Fruit fly (Drosophila melanogaster): Measurements from ENCODE around the gene Dref.

The Dref gene

dm6 chr2L:9954119-9954518 lies 12.9 kb downstream of the Dref start, which contains the start of the genes CG13126 and CG4709 (continued):
- TF ChIP-seq CoRest (tag; optimal IDR thresholded peaks at IDR 0.05) (peak; percentile 93), CG7786 (GFP tag; optimal IDR thresholded peaks at IDR 0.05) (peak; percentile 9), MBD-R2 (GFP tag; IDR thresholded peaks at IDR 0.05) (peak; percentile 99), Usf (GFP tag; optimal IDR thresholded peaks at IDR 0.05) (peak; percentile 57), lola (GFP tag; optimal IDR thresholded peaks at IDR 0.05) (peak in 1 of 3 experiments; percentile 90), cg (GFP tag; optimal IDR thresholded peaks at IDR 0.05) (no peak), CG9932 (GFP tag; IDR thresholded peaks at IDR 0.05) (peak; percentile 90), Bteb2 (GFP tag; optimal IDR thresholded peaks at IDR 0.05) (peak; percentile 49), nerfin-2 (GFP tag; IDR thresholded peaks at IDR 0.05; ENCODE audit: partially characterized antibody) (no peak), CG18262 (tag; optimal IDR thresholded peaks at IDR 0.05) (peak; percentile 97), ATbp (GFP tag; optimal IDR thresholded peaks at IDR 0.05) (peak; percentile 82), CG8924 (tag; optimal IDR thresholded peaks at IDR 0.05) (peak; percentile 94), CG17186 (GFP tag; optimal IDR thresholded peaks at IDR 0.05) (peak; percentile 19), CG13894 (tag; optimal IDR thresholded peaks at IDR 0.05) (peak; percentile 87), klu (GFP tag; IDR thresholded peaks at IDR 0.05) (peak; percentile 76; the same call in 1 of the 2 replicates), CG7556 (GFP tag; optimal IDR thresholded peaks at IDR 0.05) (peak; percentile 92), bab2 (GFP tag; optimal IDR thresholded peaks at IDR 0.05) (peak; percentile 6), eyg (GFP tag; optimal IDR thresholded peaks at IDR 0.05) (peak; percentile 4), MESR4 (GFP tag; optimal IDR thresholded peaks at IDR 0.05) (peak; percentile 23), CG33557 (GFP tag; optimal IDR thresholded peaks at IDR 0.05) (peak; percentile 87), peb (GFP tag; IDR thresholded peaks at IDR 0.05) (peak; percentile 78), ERR (GFP tag; optimal IDR thresholded peaks at IDR 0.05) (no peak), Hr39 (optimal IDR thresholded peaks at IDR 0.05) (no peak), sd (tag; optimal IDR thresholded peaks at IDR 0.05) (peak; percentile 67), CG10147 (GFP tag; optimal IDR thresholded peaks at IDR 0.05) (peak; percentile 88), nmo (GFP tag; optimal IDR thresholded peaks at IDR 0.05) (peak; percentile 97), CG8359 (GFP tag; optimal IDR thresholded peaks at IDR 0.05; ENCODE audit: borderline replicate concordance) (peak; percentile 76), trem (tag; optimal IDR thresholded peaks at IDR 0.05) (peak; percentile 96), tx (GFP tag; optimal IDR thresholded peaks at IDR 0.05) (no peak), CG9817 (tag; optimal IDR thresholded peaks at IDR 0.05) (peak; percentile 84), Lpt (GFP tag; optimal IDR thresholded peaks at IDR 0.05) (no peak)

DNA sequence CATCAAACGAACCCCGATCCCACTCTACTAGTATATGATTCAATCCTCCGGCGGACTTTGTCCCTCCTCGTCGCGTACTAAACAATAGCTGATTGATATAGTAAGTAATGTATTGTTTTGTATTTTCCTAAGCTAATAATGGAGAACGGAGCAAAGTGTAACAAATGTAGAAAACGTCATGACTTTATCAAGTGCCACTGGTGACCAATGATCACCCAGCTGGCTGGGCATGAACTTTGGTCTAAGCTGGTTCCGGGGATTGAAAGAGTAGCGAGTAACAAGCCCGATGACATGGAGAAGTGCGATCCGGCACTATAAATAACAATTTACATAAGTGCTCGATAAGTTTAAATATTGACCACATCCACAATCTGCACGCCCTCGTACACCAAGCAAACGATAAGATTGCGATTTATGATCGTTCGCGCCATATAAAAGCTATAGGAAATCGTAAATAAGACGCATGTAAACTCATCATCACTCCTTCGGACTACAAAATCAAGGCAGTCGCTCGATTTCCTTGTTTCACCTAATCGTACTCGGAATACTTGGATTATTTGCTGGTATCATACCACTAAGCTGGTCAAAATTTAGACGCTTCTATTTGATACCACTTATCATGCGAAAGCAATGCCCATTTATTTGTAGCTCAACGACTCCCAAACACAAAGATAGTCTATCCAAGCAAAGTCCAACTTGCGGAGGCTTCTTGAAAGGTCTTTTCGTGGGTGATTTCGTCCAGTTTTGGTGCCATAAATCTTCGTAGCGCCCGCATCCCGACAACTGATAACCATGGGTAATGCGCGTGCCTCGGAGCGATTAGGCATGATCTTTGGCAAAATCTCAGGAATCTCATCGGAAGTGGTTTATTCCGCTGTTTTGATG lies 17.6 kb downstream of the Dref start:
- TF ChIP-seq Med (GFP tag): peak; percentile 36
- TF ChIP-seq CG10543 (GFP tag; optimal IDR thresholded peaks at IDR 0.05): peak; percentile 39
- peak; percentile 4 for TF ChIP-seq gro (GFP tag; optimal IDR thresholded peaks at IDR 0.05)
- TF ChIP-seq exex (tag; optimal IDR thresholded peaks at IDR 0.05): peak; percentile 88
- no peak for TF ChIP-seq onecut (GFP tag; IDR thresholded peaks at IDR 0.05)
- peak in 1 of 2 experiments; percentile 36 for TF ChIP-seq Pdp1 (GFP tag; optimal IDR thresholded peaks at IDR 0.05)
- TF ChIP-seq CG18011 (GFP tag; optimal IDR thresholded peaks at IDR 0.05): peak; percentile 56
- TF ChIP-seq sug (tag; optimal IDR thresholded peaks at IDR 0.05): peak; percentile 65
- TF ChIP-seq CG34376 (GFP tag; optimal IDR thresholded peaks at IDR 0.05): peak; percentile 91
- TF ChIP-seq CG13894 (tag; optimal IDR thresholded peaks at IDR 0.05): peak; percentile 25
- no peak for TF ChIP-seq CG1024 (GFP tag; IDR thresholded peaks at IDR 0.05)
- peak; percentile 3 for TF ChIP-seq CG2678 (tag; optimal IDR thresholded peaks at IDR 0.05)
- peak; percentile 55 for TF ChIP-seq mirr (GFP tag; optimal IDR thresholded peaks at IDR 0.05)
- TF ChIP-seq CG14860 (GFP tag; IDR thresholded peaks at IDR 0.05; ENCODE audit: partially characterized antibody): no peak
- TF ChIP-seq GATAe (GFP tag; conservative IDR thresholded peaks at IDR 0.05): peak; percentile 51
- TF ChIP-seq bsh (GFP tag; optimal IDR thresholded peaks at IDR 0.05): peak in 1 of 2 experiments; percentile 50
- TF ChIP-seq chinmo (GFP tag; IDR thresholded peaks at IDR 0.05; ENCODE audit: partially characterized antibody): 0 out of 4 replicates have a peak, but pooled peaks have one; percentile 6
- TF ChIP-seq CG13296 (GFP tag; optimal IDR thresholded peaks at IDR 0.05): peak; percentile 29
- peak; percentile 56 for TF ChIP-seq sd (tag; optimal IDR thresholded peaks at IDR 0.05)

Data from whole organism, embryonic.